Fruit fly (Drosophila melanogaster): ENCODE data around the gene PH4alphaNE2.

DNA sequence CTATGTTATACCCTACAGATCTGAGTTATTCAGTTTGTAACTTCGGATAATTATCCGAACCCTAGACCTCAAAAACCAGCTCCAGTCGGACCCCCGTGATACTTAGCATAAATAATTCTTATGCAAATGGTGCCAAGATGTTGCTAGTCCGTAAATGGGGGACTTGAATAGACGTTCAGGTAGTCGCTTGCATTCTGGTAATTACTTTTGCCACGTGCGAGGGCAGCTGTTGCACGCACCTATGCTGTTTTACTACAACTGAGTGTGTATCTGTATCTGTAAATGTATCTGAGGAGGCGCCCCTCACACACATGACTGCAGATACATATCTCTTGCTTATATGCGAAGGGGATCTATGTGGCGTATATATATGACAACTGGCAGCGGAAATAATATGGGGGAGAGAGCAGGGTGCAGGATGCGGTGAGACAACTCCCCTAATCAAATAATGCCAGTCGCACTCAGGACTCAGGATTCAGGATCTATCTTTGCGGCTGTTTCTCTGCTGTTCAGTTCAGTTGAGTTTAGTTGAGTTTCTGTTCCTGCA, 37.3 kb downstream of the PH4alphaNE2 start:
- no peak for TF ChIP-seq CG8478 (optimal IDR thresholded peaks at IDR 0.05)
- no peak for TF ChIP-seq CTCF (optimal IDR thresholded peaks at IDR 0.05)

Measured in S2 (cell line).